Worm (Caenorhabditis elegans): ENCODE data around the gene bcl-11.

bcl-11 gene

DNA sequence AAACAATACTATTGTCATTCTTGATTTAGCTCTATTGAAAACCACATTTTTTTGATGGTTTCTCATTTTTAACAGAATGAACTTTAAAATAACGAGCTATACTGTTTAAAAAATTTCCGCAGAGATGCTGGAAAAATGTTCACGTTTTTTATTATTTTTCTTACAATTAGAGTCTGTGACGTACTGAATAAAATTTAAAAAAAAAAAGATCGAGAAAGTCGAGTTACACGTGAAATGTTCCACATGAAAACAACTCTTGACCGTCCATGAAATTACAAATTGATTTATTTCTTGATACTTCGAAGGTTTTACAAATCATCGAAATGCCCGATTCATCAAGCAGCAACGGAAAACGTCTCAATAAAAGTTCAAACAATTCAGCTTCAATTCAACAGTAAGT, 28.8 kb upstream of the bcl-11 start, which contains the start of gene fbxa-202:
Gene fbxa-202 (plus strand): TSS at position 301 of the 400 bp plus-strand sequence.
- TF ChIP-seq klf-2 (GFP tag; conservative IDR thresholded peaks at IDR 0.05) (no peak), cog-1 (tag; optimal IDR thresholded peaks at IDR 0.05) (no peak), ztf-29 (GFP tag; IDR thresholded peaks at IDR 0.05) (no peak), ztf-23 (GFP tag; IDR thresholded peaks at IDR 0.05) (no peak), T22C8.4 (GFP tag; IDR thresholded peaks at IDR 0.05) (no peak), ref-1 (GFP tag; conservative IDR thresholded peaks at IDR 0.05) (no peak)

DNA sequence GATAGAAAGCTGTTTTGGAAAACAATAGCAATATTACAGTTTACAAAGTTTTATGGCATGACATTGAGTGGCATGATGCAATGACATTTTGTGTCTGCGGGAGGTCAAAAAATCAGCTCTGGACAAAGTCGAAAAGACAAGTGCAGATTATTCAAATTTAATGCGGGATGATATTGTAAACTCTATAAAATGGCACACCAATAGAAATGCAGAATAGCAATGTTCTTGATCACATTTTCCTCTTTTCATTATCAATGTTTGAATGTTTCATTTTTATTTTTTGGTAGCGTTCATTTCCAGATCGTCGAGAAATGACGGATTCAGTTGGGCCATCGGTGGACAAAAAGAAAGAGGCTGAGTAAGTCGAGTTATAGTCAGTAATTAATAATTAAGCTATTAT, 26.9 kb upstream of the bcl-11 start, which contains the start of gene T28C12.2:
Gene T28C12.2 (plus strand): TSS at position 301 of the 400 bp plus-strand sequence.
- TF ChIP-seq ztf-29 (GFP tag; IDR thresholded peaks at IDR 0.05) (no peak), flt-1 (GFP tag; IDR thresholded peaks at IDR 0.05) (no peak), ref-1 (GFP tag; conservative IDR thresholded peaks at IDR 0.05) (no peak), klf-2 (GFP tag; conservative IDR thresholded peaks at IDR 0.05) (no peak), ztf-23 (GFP tag; IDR thresholded peaks at IDR 0.05) (no peak), cog-1 (tag; optimal IDR thresholded peaks at IDR 0.05) (no peak), med-1 (GFP tag; optimal IDR thresholded peaks at IDR 0.05; ENCODE audit: insufficient read depth) (no peak), tab-1 (GFP tag; IDR thresholded peaks at IDR 0.05) (no peak), T22C8.4 (GFP tag; IDR thresholded peaks at IDR 0.05) (no peak)

DNA sequence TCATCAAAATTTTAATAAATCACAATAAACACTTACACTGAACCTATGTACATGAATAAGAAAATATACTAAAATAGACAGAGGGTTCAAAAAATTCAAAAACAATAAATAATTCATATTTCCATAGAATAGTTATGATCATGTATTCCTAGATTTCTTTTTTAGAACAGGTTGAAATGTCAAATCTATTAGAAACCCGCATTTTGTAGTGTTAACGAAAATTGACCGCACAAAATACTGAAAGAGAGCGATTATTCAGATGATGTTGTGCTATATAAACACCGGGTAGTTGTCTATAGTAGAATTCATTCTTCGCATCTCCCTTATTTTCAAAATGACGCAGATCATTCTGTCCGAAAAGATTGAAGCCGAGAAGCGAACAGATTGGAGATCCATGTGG, 24.2 kb upstream of the bcl-11 start, which contains the start of gene T28C12.1:
Gene T28C12.1 (plus strand): TSS at position 301 of the 400 bp plus-strand sequence.
- no peak for TF ChIP-seq cog-1 (tag; optimal IDR thresholded peaks at IDR 0.05)
- no peak for TF ChIP-seq ztf-23 (GFP tag; IDR thresholded peaks at IDR 0.05)
- no peak for TF ChIP-seq ref-1 (GFP tag; conservative IDR thresholded peaks at IDR 0.05)
- TF ChIP-seq tab-1 (GFP tag; IDR thresholded peaks at IDR 0.05): no peak
- TF ChIP-seq med-1 (GFP tag; optimal IDR thresholded peaks at IDR 0.05; ENCODE audit: insufficient read depth): no peak
- TF ChIP-seq flt-1 (GFP tag; IDR thresholded peaks at IDR 0.05): no peak
- no peak for TF ChIP-seq ztf-29 (GFP tag; IDR thresholded peaks at IDR 0.05)
- no peak for TF ChIP-seq klf-2 (GFP tag; conservative IDR thresholded peaks at IDR 0.05)
- TF ChIP-seq T22C8.4 (GFP tag; IDR thresholded peaks at IDR 0.05): no peak

DNA sequence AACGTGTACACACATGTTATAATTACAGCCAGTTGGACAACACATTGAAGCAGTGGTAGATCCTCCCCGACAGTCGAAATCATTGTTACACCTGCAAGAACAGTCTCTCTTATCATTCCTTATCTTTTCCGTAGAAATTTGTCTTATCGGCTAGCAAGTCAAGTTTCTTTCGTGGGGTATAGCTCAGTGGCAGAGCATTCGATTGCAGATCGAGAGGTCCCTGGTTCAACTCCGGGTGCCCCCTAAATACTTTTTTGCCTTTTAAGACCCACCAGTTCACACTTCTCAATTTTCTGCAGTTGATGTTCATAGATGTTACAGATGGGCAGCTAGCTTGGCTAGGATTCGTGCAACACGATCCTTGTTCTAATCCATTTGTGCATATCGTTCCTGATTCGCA, 20.6 kb upstream of the bcl-11 start:
- TF ChIP-seq med-1 (GFP tag; optimal IDR thresholded peaks at IDR 0.05; ENCODE audit: insufficient read depth) (no peak), klf-2 (GFP tag; conservative IDR thresholded peaks at IDR 0.05) (no peak)

DNA sequence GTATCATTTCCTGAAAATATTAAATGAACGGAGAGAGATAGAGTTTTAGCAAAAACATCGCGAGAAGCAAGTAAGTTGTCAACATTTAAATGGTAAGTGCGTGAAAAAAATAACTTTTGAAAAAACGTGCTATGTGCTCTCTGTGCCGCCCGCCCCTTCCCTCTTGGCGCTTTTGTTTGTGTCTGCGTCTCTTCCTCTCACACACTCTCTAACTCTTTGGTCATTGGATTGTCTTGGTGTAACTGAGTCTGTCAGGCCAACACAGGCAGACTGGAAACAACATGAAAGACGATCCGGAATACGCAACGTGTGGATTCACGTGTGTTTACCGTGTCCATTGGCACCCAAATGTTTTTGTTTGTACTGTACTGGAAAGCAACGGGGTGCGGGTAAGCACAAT, 19.7 kb upstream of the bcl-11 start, which contains the start of gene T28C12.6:
Gene T28C12.6 (minus strand): TSS at position 12 of the 400 bp plus-strand sequence.
- no peak for TF ChIP-seq klf-2 (GFP tag; conservative IDR thresholded peaks at IDR 0.05)
- no peak for TF ChIP-seq ztf-23 (GFP tag; IDR thresholded peaks at IDR 0.05)
- TF ChIP-seq med-1 (GFP tag; optimal IDR thresholded peaks at IDR 0.05; ENCODE audit: insufficient read depth): no peak
- TF ChIP-seq cog-1 (tag; optimal IDR thresholded peaks at IDR 0.05): no peak
- TF ChIP-seq T22C8.4 (GFP tag; IDR thresholded peaks at IDR 0.05): no peak
- TF ChIP-seq ztf-29 (GFP tag; IDR thresholded peaks at IDR 0.05): no peak
- no peak for TF ChIP-seq ref-1 (GFP tag; conservative IDR thresholded peaks at IDR 0.05)
- no peak for TF ChIP-seq tab-1 (GFP tag; IDR thresholded peaks at IDR 0.05)
- TF ChIP-seq flt-1 (GFP tag; IDR thresholded peaks at IDR 0.05): no peak

- TF ChIP-seq flt-1 (GFP tag; IDR thresholded peaks at IDR 0.05) (no peak), ztf-29 (GFP tag; IDR thresholded peaks at IDR 0.05) (no peak), T22C8.4 (GFP tag; IDR thresholded peaks at IDR 0.05) (no peak), klf-2 (GFP tag; conservative IDR thresholded peaks at IDR 0.05) (no peak), med-1 (GFP tag; optimal IDR thresholded peaks at IDR 0.05; ENCODE audit: insufficient read depth) (no peak), tab-1 (GFP tag; IDR thresholded peaks at IDR 0.05) (no peak), cog-1 (tag; optimal IDR thresholded peaks at IDR 0.05) (no peak), ref-1 (GFP tag; conservative IDR thresholded peaks at IDR 0.05) (no peak), ztf-23 (GFP tag; IDR thresholded peaks at IDR 0.05) (no peak)
Measured at ce11 chrV:6341078-6341638, 14.7 kb upstream of the bcl-11 start.

DNA sequence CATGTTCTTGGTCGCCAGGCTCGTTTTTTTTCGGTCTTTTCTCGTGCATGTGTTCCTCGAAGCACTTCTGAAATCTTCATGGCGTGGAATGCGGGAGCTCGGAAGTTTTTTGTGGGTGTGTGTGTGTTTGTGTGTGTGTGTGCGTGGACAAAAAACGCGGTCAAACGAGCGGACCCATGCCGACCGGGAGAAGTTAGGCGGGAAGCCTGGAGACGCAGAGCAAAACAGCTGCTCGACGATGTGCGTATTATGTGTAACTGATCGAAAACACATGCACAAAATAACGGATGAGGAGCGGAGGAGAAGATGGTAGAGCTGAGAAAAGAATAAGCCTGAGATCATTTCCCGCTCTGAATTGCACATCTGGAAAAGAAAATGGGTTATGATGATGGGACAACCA, 13.3 kb upstream of the bcl-11 start:
- TF ChIP-seq med-1 (GFP tag; optimal IDR thresholded peaks at IDR 0.05; ENCODE audit: insufficient read depth) (no peak), ref-1 (GFP tag; conservative IDR thresholded peaks at IDR 0.05) (no peak), tab-1 (GFP tag; IDR thresholded peaks at IDR 0.05) (no peak), ztf-23 (GFP tag; IDR thresholded peaks at IDR 0.05) (0 out of 2 replicates have a peak, but pooled peaks have one; percentile 44), flt-1 (GFP tag; IDR thresholded peaks at IDR 0.05) (no peak)

DNA sequence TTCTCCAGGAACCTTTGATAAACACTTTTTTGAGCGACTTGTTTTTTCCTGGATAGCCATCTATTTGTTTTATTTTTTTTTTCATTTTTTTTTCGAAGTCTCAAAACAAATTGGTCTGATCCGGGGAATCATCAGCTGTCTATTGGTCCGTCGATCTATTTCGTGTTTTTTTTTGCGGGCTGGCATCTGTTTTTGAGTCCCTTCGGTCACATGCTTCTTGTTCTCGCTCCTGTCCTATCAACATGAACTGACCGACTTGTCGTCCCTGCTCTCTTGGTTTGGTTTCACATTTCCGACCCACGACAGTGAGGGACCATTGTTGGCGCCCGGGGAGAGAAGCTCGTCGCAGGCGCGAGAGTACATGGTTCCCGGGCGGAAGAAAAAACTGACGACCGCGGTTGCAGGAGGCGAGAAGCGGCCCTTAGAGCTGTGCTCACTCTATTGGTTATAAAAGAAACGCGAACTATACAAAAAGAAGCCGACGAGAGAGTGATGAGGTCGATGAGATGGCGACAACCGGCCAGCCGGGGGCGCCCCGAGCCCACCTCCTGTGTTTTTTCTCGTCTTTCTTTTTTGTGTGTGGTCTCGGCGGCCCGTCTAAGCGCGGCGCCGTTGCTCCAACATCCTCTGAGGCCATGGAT, 11.2 kb upstream of the bcl-11 start:
- no peak for TF ChIP-seq klf-2 (GFP tag; conservative IDR thresholded peaks at IDR 0.05)

DNA sequence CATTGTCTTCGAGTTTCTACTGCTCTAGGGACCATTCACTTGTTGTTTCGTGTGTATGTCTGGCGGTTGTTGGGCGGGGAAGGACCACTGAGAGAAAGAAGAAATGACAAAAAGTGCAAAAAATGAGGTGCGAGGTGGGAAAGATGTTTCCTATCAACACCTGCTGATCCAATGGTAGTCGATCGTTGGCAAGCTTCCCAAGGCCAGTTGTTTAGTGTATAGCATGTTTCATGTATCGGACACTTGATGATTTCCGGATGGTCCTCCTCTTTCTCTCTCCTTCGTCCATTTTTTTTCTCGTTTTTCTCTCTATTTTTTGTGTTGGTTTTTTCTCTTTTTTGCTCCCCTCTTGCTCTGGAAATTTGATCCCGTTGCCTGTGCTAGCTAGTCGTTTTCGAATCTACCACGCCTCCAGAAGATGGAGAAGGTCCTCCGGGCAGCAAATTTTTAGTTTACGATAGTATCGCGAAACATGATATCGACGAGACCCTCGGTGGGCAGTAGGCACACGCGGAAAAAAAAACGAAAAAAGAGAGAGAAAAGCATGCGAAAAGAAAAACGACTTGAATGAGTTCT, 9.7 kb upstream of the bcl-11 start:
- no peak for TF ChIP-seq klf-2 (GFP tag; conservative IDR thresholded peaks at IDR 0.05)

DNA sequence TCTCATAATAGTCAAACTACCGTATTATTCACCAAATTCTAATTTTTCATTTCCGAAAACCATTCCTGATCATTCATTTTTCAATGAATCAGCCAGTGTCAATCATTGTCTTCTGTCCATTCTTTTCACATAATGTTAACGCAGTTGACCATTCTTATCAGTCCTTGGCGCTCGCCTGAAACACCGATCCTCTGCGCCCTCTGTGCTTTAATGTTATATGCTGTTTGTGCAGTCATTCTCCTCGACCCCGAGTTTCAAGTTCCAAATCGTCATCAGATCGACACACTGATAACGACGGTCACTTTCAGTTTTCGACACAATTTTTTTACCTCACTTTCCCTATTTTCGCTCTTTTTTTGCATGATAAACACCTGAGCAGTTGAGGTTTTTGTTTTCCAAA, 8.9 kb upstream of the bcl-11 start:
- TF ChIP-seq T22C8.4 (GFP tag; IDR thresholded peaks at IDR 0.05): no peak
- TF ChIP-seq ztf-29 (GFP tag; IDR thresholded peaks at IDR 0.05): no peak
- TF ChIP-seq cog-1 (tag; optimal IDR thresholded peaks at IDR 0.05): no peak
- TF ChIP-seq klf-2 (GFP tag; conservative IDR thresholded peaks at IDR 0.05): no peak
- no peak for TF ChIP-seq tab-1 (GFP tag; IDR thresholded peaks at IDR 0.05)
- no peak for TF ChIP-seq med-1 (GFP tag; optimal IDR thresholded peaks at IDR 0.05; ENCODE audit: insufficient read depth)

All from whole organism, midembryonic.